Worm (Caenorhabditis elegans) whole organism, midembryonic: ENCODE measurements around the gene F49H12.2.

Source experiments
- flt-1 ChIP-seq: fragments of 200-800 bp; sonication (Bioruptor generic); IDR thresholded peaks from 2 replicates; pipeline ENCODE4 v1.3.6; 2022; ENCODE audit warnings: missing genetic modification characterization, missing compliant biosample characterization
- ref-1 ChIP-seq: fragments of 200-800 bp; sonication (Bioruptor generic); conservative IDR thresholded peaks from 2 replicates; pipeline ENCODE4 v1.3.6; 2022; ENCODE audit warnings: missing genetic modification reagents, missing genetic modification characterization, missing compliant biosample characterization
- ztf-23 ChIP-seq: fragments of 200-800 bp; sonication (Bioruptor generic); IDR thresholded peaks from 2 replicates; pipeline ENCODE4 v1.3.6; 2022; ENCODE audit warnings: missing genetic modification reagents, missing genetic modification characterization, missing compliant biosample characterization
- ztf-29 ChIP-seq: fragments of 200-800 bp; sonication (Bioruptor generic); IDR thresholded peaks from 2 replicates; pipeline ENCODE4 v1.3.6; 2022; ENCODE audit warnings: missing genetic modification reagents, missing genetic modification characterization, missing compliant biosample characterization

ce11 chrX:2120961-2121360, 35.9 kb downstream of the F49H12.2 start, which contains the start of gene gpa-5:
- TF ChIP-seq ref-1 (GFP tag; lab: Robert Waterston, UW) (no peak), flt-1 (GFP tag; lab: Robert Waterston, UW) (no peak), ztf-23 (GFP tag; lab: Robert Waterston, UW) (no peak), ztf-29 (GFP tag; lab: Robert Waterston, UW) (no peak)
